Fruit fly (Drosophila melanogaster) whole organism, embryonic: ENCODE measurements around the gene CG46059.

ENCODE experiments used
- Antp ChIP-seq: fragments of 200-800 bp; sonication (Bioruptor generic); optimal IDR thresholded peaks from 3 replicates; lab custom pipeline; 2016; ENCODE audit warnings: missing biosample characterization, missing genetic modification characterization
- BtbVII ChIP-seq: fragments of 200-800 bp; sonication (Bioruptor generic); optimal IDR thresholded peaks from 3 replicates; lab custom pipeline; 2017; ENCODE audit warnings: missing biosample characterization, mild to moderate bottlenecking, missing genetic modification characterization
- CG10267 ChIP-seq: fragments of 200-800 bp; sonication (Bioruptor generic); optimal IDR thresholded peaks from 2 replicates; lab custom pipeline; 2018; ENCODE audit warnings: missing biosample characterization, mild to moderate bottlenecking, missing genetic modification characterization, moderate library complexity
- CG11093 ChIP-seq: fragments of 200-800 bp; sonication (Bioruptor generic); IDR thresholded peaks from 3 replicates; pipeline ENCODE4 v1.3.6; 2022; ENCODE audit warnings: missing biosample characterization, missing genetic modification characterization
- CG12391 ChIP-seq: fragments of 200-800 bp; sonication (Bioruptor generic); optimal IDR thresholded peaks from 3 replicates; lab custom pipeline; 2018; ENCODE audit warnings: missing biosample characterization, mild to moderate bottlenecking, missing genetic modification characterization, moderate library complexity
- CG14965 ChIP-seq: fragments of 200-800 bp; sonication (Bioruptor generic); optimal IDR thresholded peaks from 2 replicates; lab custom pipeline; 2016; ENCODE audit warnings: missing biosample characterization, missing genetic modification characterization, borderline replicate concordance
- CG15011 ChIP-seq: fragments of 200-800 bp; sonication (Bioruptor generic); optimal IDR thresholded peaks from 3 replicates; lab custom pipeline; 2018; ENCODE audit warnings: missing biosample characterization, mild to moderate bottlenecking, missing genetic modification characterization
- CG16813 ChIP-seq: fragments of 200-800 bp; sonication (Bioruptor generic); IDR thresholded peaks from 3 replicates; pipeline ENCODE4 v1.3.6; 2022; ENCODE audit warnings: missing biosample characterization, missing genetic modification characterization; ENCODE audit not compliant: partially characterized antibody
- CG17328 ChIP-seq: fragments of 200-800 bp; sonication (Bioruptor generic); IDR thresholded peaks from 2 replicates; pipeline ENCODE4 v1.3.6; 2022; ENCODE audit warnings: missing biosample characterization, missing genetic modification characterization
- CG17359 ChIP-seq: fragments of 200-800 bp; sonication (Bioruptor generic); optimal IDR thresholded peaks from 3 replicates; lab custom pipeline; 2018; ENCODE audit warnings: missing biosample characterization, mild to moderate bottlenecking, missing genetic modification characterization, moderate library complexity
- CG17829 ChIP-seq: fragments of 200-800 bp; optimal IDR thresholded peaks from 2 replicates; lab custom pipeline; 2019; ENCODE audit warnings: missing biosample characterization, mild to moderate bottlenecking, missing genetic modification characterization, moderate library complexity
- CG17912 ChIP-seq: fragments of 200-800 bp; sonication (Bioruptor generic); optimal IDR thresholded peaks from 2 replicates; lab custom pipeline; 2018; ENCODE audit warnings: missing biosample characterization, mild to moderate bottlenecking, missing genetic modification characterization
- CG2678 ChIP-seq: fragments of 200-800 bp; sonication (Bioruptor generic); optimal IDR thresholded peaks from 3 replicates; lab custom pipeline; 2019; ENCODE audit warnings: missing biosample characterization, mild to moderate bottlenecking, missing genetic modification characterization, moderate library complexity
- CG34224 ChIP-seq: fragments of 200-800 bp; sonication (Bioruptor generic); IDR thresholded peaks from 3 replicates; pipeline ENCODE4 v1.3.6; 2022; ENCODE audit warnings: missing biosample characterization, missing genetic modification characterization; ENCODE audit not compliant: partially characterized antibody
- CG4328 ChIP-seq: fragments of 200-800 bp; sonication (Bioruptor generic); optimal IDR thresholded peaks from 3 replicates; lab custom pipeline; 2017; ENCODE audit warnings: missing biosample characterization, missing genetic modification reagents, missing genetic modification characterization
- CG43689 ChIP-seq: fragments of 200-800 bp; sonication (Bioruptor generic); IDR thresholded peaks from 2 replicates; pipeline ENCODE4 v1.3.6; 2022; ENCODE audit warnings: missing biosample characterization, missing genetic modification characterization
- CG5245 ChIP-seq: fragments of 200-800 bp; sonication (Bioruptor generic); optimal IDR thresholded peaks from 3 replicates; lab custom pipeline; 2016; ENCODE audit warnings: missing biosample characterization, missing genetic modification characterization
- CG6272 ChIP-seq: fragments of 200-800 bp; sonication (Bioruptor generic); IDR thresholded peaks from 2 replicates; pipeline ENCODE4 v1.3.6; 2022; ENCODE audit warnings: missing biosample characterization, missing genetic modification characterization
- CG7745 ChIP-seq: fragments of 200-800 bp; sonication (Bioruptor generic); optimal IDR thresholded peaks from 2 replicates; lab custom pipeline; 2018; ENCODE audit warnings: missing biosample characterization, mild to moderate bottlenecking, missing genetic modification characterization, moderate library complexity
- CG8924 ChIP-seq: fragments of 200-800 bp; optimal IDR thresholded peaks from 3 replicates; lab custom pipeline; 2019; ENCODE audit warnings: missing biosample characterization, mild to moderate bottlenecking, missing genetic modification characterization, moderate library complexity
- Dad ChIP-seq: fragments of 200-800 bp; sonication (Bioruptor generic); optimal IDR thresholded peaks from 3 replicates; lab custom pipeline; 2016; ENCODE audit warnings: missing biosample characterization, missing genetic modification characterization
- Doc3 ChIP-seq: fragments of 200-800 bp; sonication (Bioruptor generic); IDR thresholded peaks from 3 replicates; pipeline ENCODE4 v1.3.6; 2022; ENCODE audit warnings: missing biosample characterization, missing genetic modification characterization; ENCODE audit not compliant: partially characterized antibody
- Drgx ChIP-seq: fragments of 200-800 bp; sonication (Bioruptor generic); IDR thresholded peaks from 2 replicates; pipeline ENCODE4 v1.3.6; 2022; ENCODE audit warnings: missing biosample characterization, missing genetic modification characterization
- Fer1 ChIP-seq: fragments of 200-800 bp; sonication (Bioruptor generic); optimal IDR thresholded peaks from 2 replicates; lab custom pipeline; 2017; ENCODE audit warnings: missing biosample characterization, mild to moderate bottlenecking, missing genetic modification characterization
- HHEX ChIP-seq: fragments of 200-800 bp; sonication (Bioruptor generic); optimal IDR thresholded peaks from 3 replicates; lab custom pipeline; 2017; ENCODE audit warnings: missing biosample characterization, mild to moderate bottlenecking, missing genetic modification characterization, missing genetic modification reagents
- Hr39 ChIP-seq: fragments of >200 bp; optimal IDR thresholded peaks from 2 replicates; lab custom pipeline; 2017
- Kr ChIP-seq: fragments of 200-800 bp; sonication (Bioruptor generic); optimal IDR thresholded peaks from 2 replicates; lab custom pipeline; 2017; ENCODE audit warnings: missing biosample characterization, mild to moderate bottlenecking, missing genetic modification characterization
- Lpt ChIP-seq: fragments of >200 bp; optimal IDR thresholded peaks from 2 replicates; lab custom pipeline; 2018; ENCODE audit warnings: missing biosample characterization, missing genetic modification characterization
- Optix ChIP-seq: fragments of 200-800 bp; sonication (Bioruptor generic); IDR thresholded peaks from 3 replicates; pipeline ENCODE4 v1.3.6; 2022; ENCODE audit warnings: missing biosample characterization, missing genetic modification characterization
- PHDP ChIP-seq: fragments of 200-800 bp; sonication (Bioruptor generic); optimal IDR thresholded peaks from 3 replicates; lab custom pipeline; 2018; ENCODE audit warnings: missing biosample characterization, mild to moderate bottlenecking, missing genetic modification characterization, moderate library complexity
- Pdp1 ChIP-seq, 2 experiments: fragments of 200-800 bp; sonication (Bioruptor generic); optimal IDR thresholded peaks; 3 replicates each; lab custom pipeline; 2016; ENCODE audit warnings: missing biosample characterization in 2 of 2, missing genetic modification characterization in 2 of 2, mild to moderate bottlenecking in 1 of 2, moderate library complexity in 1 of 2
- TFAM ChIP-seq: fragments of 200-800 bp; sonication (Bioruptor generic); optimal IDR thresholded peaks from 2 replicates; lab custom pipeline; 2017; ENCODE audit warnings: missing biosample characterization, missing genetic modification characterization, inconsistent platforms
- ac ChIP-seq: fragments of 200-800 bp; sonication (Bioruptor generic); optimal IDR thresholded peaks from 3 replicates; lab custom pipeline; 2017; ENCODE audit warnings: missing biosample characterization, mild to moderate bottlenecking, missing genetic modification characterization
- amos ChIP-seq: fragments of 200-800 bp; sonication (Bioruptor generic); IDR thresholded peaks from 2 replicates; pipeline ENCODE4 v1.3.6; 2022; ENCODE audit warnings: missing biosample characterization, missing genetic modification characterization; ENCODE audit not compliant: partially characterized antibody
- aop ChIP-seq: fragments of 200-800 bp; sonication (Bioruptor generic); IDR thresholded peaks from 2 replicates; pipeline ENCODE4 v1.3.6; 2022; ENCODE audit warnings: missing biosample characterization, missing genetic modification characterization
- chif ChIP-seq, 2 experiments: fragments of 200-800 bp; sonication (Bioruptor generic); optimal IDR thresholded peaks; 3 replicates each; lab custom pipeline; 2016; ENCODE audit warnings: missing biosample characterization in 2 of 2, missing genetic modification characterization in 2 of 2
- dimm ChIP-seq: fragments of 200-800 bp; sonication (Bioruptor generic); IDR thresholded peaks from 2 replicates; pipeline ENCODE4 v1.3.6; 2022; ENCODE audit warnings: missing biosample characterization, missing genetic modification characterization
- dmrt99B ChIP-seq: fragments of 200-800 bp; sonication (Bioruptor generic); optimal IDR thresholded peaks from 2 replicates; lab custom pipeline; 2018; ENCODE audit warnings: missing biosample characterization, mild to moderate bottlenecking, missing genetic modification characterization, moderate library complexity
- dysf ChIP-seq: fragments of 200-800 bp; sonication (Bioruptor generic); IDR thresholded peaks from 3 replicates; pipeline ENCODE4 v1.3.6; 2022; ENCODE audit warnings: missing biosample characterization, missing genetic modification characterization
- emc ChIP-seq: fragments of 200-800 bp; sonication (Bioruptor generic); optimal IDR thresholded peaks from 2 replicates; lab custom pipeline; 2016; ENCODE audit warnings: missing biosample characterization, missing genetic modification characterization
- fd102C ChIP-seq: fragments of 200-800 bp; sonication (Bioruptor generic); optimal IDR thresholded peaks from 2 replicates; lab custom pipeline; 2018; ENCODE audit warnings: missing biosample characterization, mild to moderate bottlenecking, missing genetic modification characterization, moderate library complexity
- mirr ChIP-seq: fragments of 200-800 bp; sonication (Bioruptor generic); optimal IDR thresholded peaks from 3 replicates; lab custom pipeline; 2018; ENCODE audit warnings: missing biosample characterization, mild to moderate bottlenecking, missing genetic modification characterization
- nom ChIP-seq: fragments of 200-800 bp; sonication (Bioruptor generic); optimal IDR thresholded peaks from 2 replicates; lab custom pipeline; 2017; ENCODE audit warnings: missing biosample characterization, missing genetic modification characterization, mild to moderate bottlenecking, moderate library complexity, missing genetic modification reagents
- pan ChIP-seq, 4 experiments: fragments of >200 bp in 3 of 4; fragments of 200-800 bp in 1 of 4; sonication (Bioruptor generic) in 1 of 4; optimal IDR thresholded peaks in 3 of 4; IDR thresholded peaks in 1 of 4; 2 replicates each; pipeline versions ENCODE4 v1.3.6 to Lab custom; 2017 to 2022; ENCODE audit warnings: missing biosample characterization in 2 of 4, missing genetic modification characterization in 2 of 4, mixed read lengths in 1 of 4
- pzg ChIP-seq: fragments of 200-800 bp; sonication (Bioruptor generic); optimal IDR thresholded peaks from 3 replicates; lab custom pipeline; 2018; ENCODE audit warnings: missing biosample characterization, mild to moderate bottlenecking, missing genetic modification characterization, moderate library complexity
- rib ChIP-seq: fragments of 200-800 bp; sonication (Bioruptor generic); IDR thresholded peaks from 2 replicates; pipeline ENCODE4 v1.3.6; 2022; ENCODE audit warnings: missing biosample characterization, missing genetic modification characterization
- run ChIP-seq: fragments of 200-800 bp; sonication (Bioruptor generic); optimal IDR thresholded peaks from 3 replicates; lab custom pipeline; 2018; ENCODE audit warnings: missing biosample characterization, mild to moderate bottlenecking, missing genetic modification characterization
- unc-4 ChIP-seq: fragments of 200-800 bp; sonication (Bioruptor generic); IDR thresholded peaks from 2 replicates; pipeline ENCODE4 v1.3.6; 2022; ENCODE audit warnings: missing biosample characterization, missing genetic modification characterization; ENCODE audit not compliant: partially characterized antibody
- wor ChIP-seq: fragments of 200-800 bp; sonication (Bioruptor generic); IDR thresholded peaks from 2 replicates; pipeline ENCODE4 v1.3.6; 2022; ENCODE audit warnings: missing biosample characterization, missing genetic modification characterization
- zen ChIP-seq: fragments of 200-800 bp; sonication (Bioruptor generic); optimal IDR thresholded peaks from 3 replicates; lab custom pipeline; 2018; ENCODE audit warnings: missing biosample characterization, mild to moderate bottlenecking, missing genetic modification characterization, moderate library complexity

The CG46059 gene

dm6 chr2L:19154893-19155389 is 28.6 kb downstream of the CG46059 start (continued):
- TF ChIP-seq PHDP (tag; lab: Kevin White, UChicago) (no peak), CG8924 (tag; lab: Kevin White, UChicago) (peak; percentile 24), unc-4 (no peak), CG15011 (no peak), CG2678 (tag; lab: Kevin White, UChicago) (peak; percentile 19), aop (GFP tag; lab: Robert Waterston, UW) (0 out of 2 replicates have a peak, but pooled peaks have one; percentile 59), TFAM (GFP tag; lab: Kevin White, UChicago) (no peak), Drgx (no peak), zen (tag; lab: Kevin White, UChicago) (peak; percentile 44), CG7745 (no peak), dmrt99B (tag; lab: Kevin White, UChicago) (no peak), CG17359 (tag; lab: Kevin White, UChicago) (no peak), CG16813 (no peak), CG11093 (GFP tag; lab: Robert Waterston, UW) (no peak), emc (GFP tag; lab: Kevin White, UChicago) (peak; percentile 3), CG17829 (no peak), CG6272 (GFP tag; lab: Robert Waterston, UW) (no peak), nom (peak; percentile 60), dimm (GFP tag; lab: Robert Waterston, UW) (no peak), ac (GFP tag; lab: Kevin White, UChicago) (peak; percentile 98), Lpt (GFP tag; lab: Kevin White, UChicago) (peak; percentile 8), Fer1 (GFP tag; lab: Kevin White, UChicago) (no peak), chif (GFP tag; optimal IDR thresholded peaks at IDR 0.05; lab: Kevin White, UChicago) (no peak), Optix (peak; percentile 44; the same call in 1 of the 3 replicates), dysf (GFP tag; lab: Robert Waterston, UW) (no peak), rib (GFP tag; lab: Robert Waterston, UW) (peak; percentile 57; the same call in 1 of the 2 replicates), CG17912 (no peak), wor (GFP tag; lab: Robert Waterston, UW) (no peak), run (tag; lab: Kevin White, UChicago) (no peak), Hr39 (no peak), CG34224 (no peak), CG12391 (no peak), amos (GFP tag; lab: Robert Waterston, UW) (no peak), pan (optimal IDR thresholded peaks at IDR 0.05; lab: Kevin White, UChicago) (no peak), pan (GFP tag; optimal IDR thresholded peaks at IDR 0.05 in 1 of 2, IDR thresholded peaks at IDR 0.05 in 1 of 2) (no peak), Dad (GFP tag; lab: Kevin White, UChicago) (no peak), CG43689 (no peak), mirr (GFP tag; lab: Kevin White, UChicago) (peak; percentile 3), CG17328 (GFP tag; lab: Robert Waterston, UW) (0 out of 2 replicates have a peak, but pooled peaks have one; percentile 23), CG10267 (tag; lab: Kevin White, UChicago) (no peak), HHEX (no peak), BtbVII (GFP tag; lab: Kevin White, UChicago) (no peak), CG5245 (no peak), CG14965 (GFP tag; lab: Kevin White, UChicago) (no peak), pzg (GFP tag; lab: Kevin White, UChicago) (no peak), Doc3 (GFP tag; lab: Robert Waterston, UW) (no peak), fd102C (GFP tag; lab: Kevin White, UChicago) (no peak), Kr (GFP tag; lab: Kevin White, UChicago) (peak; percentile 86), CG4328 (GFP tag; lab: Kevin White, UChicago) (no peak), Antp (GFP tag; lab: Kevin White, UChicago) (no peak), Pdp1 (GFP tag; optimal IDR thresholded peaks at IDR 0.05; lab: Kevin White, UChicago) (no peak)
